In the genomic region with DNA sequence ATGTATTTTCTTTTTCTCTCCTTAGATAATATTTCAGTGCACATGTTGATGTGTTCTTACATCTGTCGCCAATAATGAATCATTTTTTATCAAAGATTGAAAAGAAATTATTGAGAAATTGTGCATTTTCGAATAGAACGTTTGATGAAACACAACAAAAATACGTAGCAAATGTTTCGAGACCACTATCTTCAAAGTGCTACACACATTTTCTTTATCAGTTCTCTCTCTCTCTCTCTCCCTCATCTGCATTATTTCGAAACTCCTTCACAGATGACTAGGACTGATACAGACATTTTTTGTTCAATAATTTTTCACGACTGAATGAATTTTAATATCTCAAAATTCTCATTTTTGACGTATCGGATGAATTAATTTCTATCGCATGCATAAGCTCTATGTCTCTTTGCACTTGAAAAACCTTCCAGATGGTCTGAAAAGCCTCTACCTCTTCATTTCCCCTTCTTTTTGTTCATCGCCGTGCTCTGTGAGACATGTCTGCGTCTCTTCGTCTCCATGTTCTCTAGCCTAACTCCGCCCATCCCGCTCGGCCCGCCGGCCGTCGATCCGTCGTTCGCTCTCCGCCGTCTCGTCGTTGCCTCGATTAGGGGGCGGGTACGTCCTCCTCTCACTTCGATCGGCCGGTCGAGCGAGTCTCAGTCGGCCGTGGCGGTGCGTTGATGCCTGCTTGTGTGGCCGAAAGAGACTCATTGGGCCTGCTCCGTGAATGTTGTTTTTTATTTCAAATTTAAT, we compare ENCODE assay signal across 5 worm cellular contexts.
A peak's percentile ranks its signal among the peaks of the same experiment; 100 is the strongest.
TF ChIP-seq lines count a peak whose summit lies in the region.

No protein-coding gene starts in this region.

TF ChIP-seq in whole organism, L1 larva, 84 proteins besides CTCF, POLR2A, EP300 and RAD21 (continues in another document):
- no peak for TF ChIP-seq efl-3 (GFP tag; optimal IDR thresholded peaks at IDR 0.05; lab: Kevin White, UChicago)
- TF ChIP-seq ztf-4 (tag; optimal IDR thresholded peaks at IDR 0.05; lab: Kevin White, UChicago), result no peak
- peak; percentile 8 for TF ChIP-seq snu-23 (GFP tag; optimal IDR thresholded peaks at IDR 0.05; lab: Kevin White, UChicago)
- no peak for TF ChIP-seq pag-3 (tag; optimal IDR thresholded peaks at IDR 0.05; lab: Kevin White, UChicago; ENCODE audit: borderline replicate concordance, insufficient read depth)
- peak; percentile 33 for TF ChIP-seq swsn-7 (tag; optimal IDR thresholded peaks at IDR 0.05; lab: Kevin White, UChicago)
- no peak for TF ChIP-seq nhr-85 (tag; lab: Kevin White, UChicago)
- TF ChIP-seq hlh-17 (GFP tag; optimal IDR thresholded peaks at IDR 0.05; lab: Kevin White, UChicago; ENCODE audit: borderline replicate concordance), result no peak
- no peak for TF ChIP-seq nhr-28 (tag; optimal IDR thresholded peaks at IDR 0.05; lab: Kevin White, UChicago)
- TF ChIP-seq nhr-76 (tag; optimal IDR thresholded peaks at IDR 0.05; lab: Kevin White, UChicago), result no peak
- TF ChIP-seq lin-13 (GFP tag; optimal IDR thresholded peaks at IDR 0.05; lab: Kevin White, UChicago), result no peak
- TF ChIP-seq ceh-8 (GFP tag; optimal IDR thresholded peaks at IDR 0.05; lab: Kevin White, UChicago), result peak; percentile 61
- no peak for TF ChIP-seq unc-130 (tag; optimal IDR thresholded peaks at IDR 0.05; lab: Kevin White, UChicago)
- TF ChIP-seq egl-13 (tag; optimal IDR thresholded peaks at IDR 0.05; lab: Kevin White, UChicago), result no peak
- no peak for TF ChIP-seq pqm-1 (tag; optimal IDR thresholded peaks at IDR 0.05; lab: Kevin White, UChicago)
- TF ChIP-seq ces-1 (GFP tag; optimal IDR thresholded peaks at IDR 0.05; lab: Kevin White, UChicago), result no peak
- TF ChIP-seq vab-15 (tag; optimal IDR thresholded peaks at IDR 0.05; lab: Kevin White, UChicago), result no peak
- TF ChIP-seq unc-98 (GFP tag; IDR thresholded peaks at IDR 0.05; lab: Robert Waterston, UW), result no peak

TF ChIP-seq in whole organism, L3 larva, 47 proteins besides CTCF, POLR2A, EP300 and RAD21:
- TF ChIP-seq pqm-1 (tag; optimal IDR thresholded peaks at IDR 0.05; lab: Kevin White, UChicago) (peak; percentile 11), nfya-1 (tag; optimal IDR thresholded peaks at IDR 0.05; lab: Kevin White, UChicago; ENCODE audit: insufficient read depth) (peak; percentile 57), nhr-77 (tag; optimal IDR thresholded peaks at IDR 0.05; lab: Kevin White, UChicago) (no peak), lin-39 (tag; optimal IDR thresholded peaks at IDR 0.05; lab: Kevin White, UChicago) (peak; percentile 92), elt-2 (tag; optimal IDR thresholded peaks at IDR 0.05; lab: Kevin White, UChicago) (peak; percentile 70), mml-1 (tag; optimal IDR thresholded peaks at IDR 0.05; lab: Kevin White, UChicago) (no peak), hmg-11 (tag; optimal IDR thresholded peaks at IDR 0.05; lab: Kevin White, UChicago) (peak; percentile 49)

TF ChIP-seq in whole organism, early embryonic, 17 proteins besides CTCF, POLR2A, EP300 and RAD21:
- TF ChIP-seq tra-4 (tag; optimal IDR thresholded peaks at IDR 0.05; lab: Kevin White, UChicago) (no peak), F13C5.2 (tag; optimal IDR thresholded peaks at IDR 0.05; lab: Kevin White, UChicago) (peak; percentile 76), B0310.2 (tag; optimal IDR thresholded peaks at IDR 0.05; lab: Kevin White, UChicago) (no peak), ceh-36 (tag; optimal IDR thresholded peaks at IDR 0.05; lab: Kevin White, UChicago) (peak; percentile 43), pes-1 (GFP tag; IDR thresholded peaks at IDR 0.05; lab: Robert Waterston, UW) (no peak), ceh-13 (GFP tag; optimal IDR thresholded peaks at IDR 0.05; lab: Kevin White, UChicago) (no peak), hmg-4 (GFP tag; optimal IDR thresholded peaks at IDR 0.05; lab: Kevin White, UChicago) (peak; percentile 84), sea-1 (GFP tag; conservative IDR thresholded peaks at IDR 0.05; lab: Robert Waterston, UW) (no peak), tbx-37 (GFP tag; conservative IDR thresholded peaks at IDR 0.05; lab: Robert Waterston, UW) (no peak), ets-7 (tag; optimal IDR thresholded peaks at IDR 0.05; lab: Kevin White, UChicago) (no peak), aly-1 (tag; optimal IDR thresholded peaks at IDR 0.05; lab: Kevin White, UChicago) (peak; percentile 41), hmbx-1 (tag; optimal IDR thresholded peaks at IDR 0.05; lab: Kevin White, UChicago) (no peak), ama-1 (optimal IDR thresholded peaks at IDR 0.05; lab: Kevin White, UChicago) (no peak), flt-1 (GFP tag; IDR thresholded peaks at IDR 0.05; lab: Robert Waterston, UW) (no peak), tbx-11 (GFP tag; IDR thresholded peaks at IDR 0.05; lab: Robert Waterston, UW) (no peak), scrt-1 (GFP tag; IDR thresholded peaks at IDR 0.05; lab: Robert Waterston, UW) (no peak), hnd-1 (tag; optimal IDR thresholded peaks at IDR 0.05; lab: Kevin White, UChicago) (no peak)

TF ChIP-seq in whole organism, midembryonic, 9 proteins besides CTCF, POLR2A, EP300 and RAD21:
- TF ChIP-seq ztf-23 (GFP tag; IDR thresholded peaks at IDR 0.05; lab: Robert Waterston, UW), result 0 out of 2 replicates have a peak, but pooled peaks have one; percentile 21
- TF ChIP-seq cog-1 (tag; optimal IDR thresholded peaks at IDR 0.05; lab: Kevin White, UChicago), result peak; percentile 64
- no peak for TF ChIP-seq klf-2 (GFP tag; conservative IDR thresholded peaks at IDR 0.05; lab: Robert Waterston, UW)
- no peak for TF ChIP-seq flt-1 (GFP tag; IDR thresholded peaks at IDR 0.05; lab: Robert Waterston, UW)
- TF ChIP-seq T22C8.4 (GFP tag; IDR thresholded peaks at IDR 0.05; lab: Robert Waterston, UW), result peak; percentile 46; the same call in 1 of the 2 replicates
- 0 out of 2 replicates have a peak, but pooled peaks have one; percentile 12 for TF ChIP-seq tab-1 (GFP tag; IDR thresholded peaks at IDR 0.05; lab: Robert Waterston, UW)
- TF ChIP-seq ztf-29 (GFP tag; IDR thresholded peaks at IDR 0.05; lab: Robert Waterston, UW), result 0 out of 2 replicates have a peak, but pooled peaks have one; percentile 54
- no peak for TF ChIP-seq med-1 (GFP tag; optimal IDR thresholded peaks at IDR 0.05; lab: Kevin White, UChicago; ENCODE audit: insufficient read depth)
- no peak for TF ChIP-seq ref-1 (GFP tag; conservative IDR thresholded peaks at IDR 0.05; lab: Robert Waterston, UW)

TF ChIP-seq in whole organism, young adult, 124 proteins besides CTCF, POLR2A, EP300 and RAD21 (continues in another document):
- TF ChIP-seq nhr-80 (tag; optimal IDR thresholded peaks at IDR 0.05; lab: Kevin White, UChicago), result peak; percentile 65
- TF ChIP-seq snpc-1.1 (tag; optimal IDR thresholded peaks at IDR 0.05; lab: Kevin White, UChicago; ENCODE audit: insufficient read depth), result no peak
- 0 out of 2 replicates have a peak, but pooled peaks have one; percentile 18 for TF ChIP-seq ceh-91 (GFP tag; IDR thresholded peaks at IDR 0.05; lab: Robert Waterston, UW)
- TF ChIP-seq lsl-1 (GFP tag; optimal IDR thresholded peaks at IDR 0.05; lab: Kevin White, UChicago), result no peak
- no peak for TF ChIP-seq bed-2 (GFP tag; IDR thresholded peaks at IDR 0.05; lab: Robert Waterston, UW)
- TF ChIP-seq F22D6.2 (tag; optimal IDR thresholded peaks at IDR 0.05; lab: Kevin White, UChicago), result no peak
- no peak for TF ChIP-seq hmg-20 (GFP tag; IDR thresholded peaks at IDR 0.05; lab: Robert Waterston, UW)
- no peak for TF ChIP-seq F57C9.4 (tag; optimal IDR thresholded peaks at IDR 0.05; lab: Kevin White, UChicago)
- peak; percentile 89 for TF ChIP-seq madf-10 (tag; optimal IDR thresholded peaks at IDR 0.05; lab: Kevin White, UChicago)
- no peak for TF ChIP-seq ekl-4 (GFP tag; IDR thresholded peaks at IDR 0.05; lab: Robert Waterston, UW)
- TF ChIP-seq F37B4.10 (GFP tag; IDR thresholded peaks at IDR 0.05; lab: Robert Waterston, UW), result no peak
- peak; percentile 67; the same call in 1 of the 2 replicates for TF ChIP-seq hmg-1.2 (GFP tag; IDR thresholded peaks at IDR 0.05; lab: Robert Waterston, UW)
- TF ChIP-seq F57A8.1 (GFP tag; optimal IDR thresholded peaks at IDR 0.05; lab: Kevin White, UChicago), result no peak
- no peak; the same call in 1 of the 2 replicates for TF ChIP-seq cebp-1 (GFP tag; IDR thresholded peaks at IDR 0.05; lab: Robert Waterston, UW)
- peak; percentile 82 for TF ChIP-seq cebp-1 (tag; optimal IDR thresholded peaks at IDR 0.05; lab: Kevin White, UChicago)
- TF ChIP-seq F52B5.7 (tag; optimal IDR thresholded peaks at IDR 0.05; lab: Kevin White, UChicago), result peak; percentile 23
- peak; percentile 31; the same call in 1 of the 2 replicates for TF ChIP-seq dox-1 (GFP tag; IDR thresholded peaks at IDR 0.05; lab: Robert Waterston, UW)
- TF ChIP-seq K12H6.12 (tag; optimal IDR thresholded peaks at IDR 0.05; lab: Kevin White, UChicago), result peak; percentile 28
- no peak for TF ChIP-seq lin-40 (tag; optimal IDR thresholded peaks at IDR 0.05; lab: Kevin White, UChicago)
- no peak for TF ChIP-seq let-607 (tag; optimal IDR thresholded peaks at IDR 0.05; lab: Kevin White, UChicago)
- TF ChIP-seq F55B11.4 (tag; optimal IDR thresholded peaks at IDR 0.05; lab: Kevin White, UChicago; ENCODE audit: borderline replicate concordance, insufficient read depth), result no peak
- TF ChIP-seq F49E8.2 (tag; optimal IDR thresholded peaks at IDR 0.05; lab: Kevin White, UChicago; ENCODE audit: insufficient read depth), result no peak
- TF ChIP-seq ztf-28 (GFP tag; IDR thresholded peaks at IDR 0.05; lab: Robert Waterston, UW), result no peak
- no peak for TF ChIP-seq lsy-27 (tag; optimal IDR thresholded peaks at IDR 0.05; lab: Kevin White, UChicago; ENCODE audit: borderline replicate concordance, insufficient read depth)
- peak; percentile 51 for TF ChIP-seq unc-62 (GFP tag; optimal IDR thresholded peaks at IDR 0.05; lab: Kevin White, UChicago)
- TF ChIP-seq Y56A3A.18 (GFP tag; IDR thresholded peaks at IDR 0.05; lab: Robert Waterston, UW), result no peak
- no peak for TF ChIP-seq B0336.3 (GFP tag; IDR thresholded peaks at IDR 0.05; lab: Robert Waterston, UW)
- TF ChIP-seq sea-2 (GFP tag; IDR thresholded peaks at IDR 0.05; lab: Robert Waterston, UW), result no peak
- TF ChIP-seq madf-6 (GFP tag; IDR thresholded peaks at IDR 0.05; lab: Robert Waterston, UW), result no peak
- no peak for TF ChIP-seq tbx-9 (tag; optimal IDR thresholded peaks at IDR 0.05; lab: Kevin White, UChicago; ENCODE audit: borderline replicate concordance)
- TF ChIP-seq nhr-27 (tag; optimal IDR thresholded peaks at IDR 0.05; lab: Kevin White, UChicago), result no peak
- 0 out of 2 replicates have a peak, but pooled peaks have one; percentile 14 for TF ChIP-seq nfyb-1 (GFP tag; IDR thresholded peaks at IDR 0.05; lab: Robert Waterston, UW)
- TF ChIP-seq ets-4 (GFP tag; optimal IDR thresholded peaks at IDR 0.05; lab: Kevin White, UChicago), result peak; percentile 2
- peak; percentile 98 for TF ChIP-seq zfh-2 (GFP tag; conservative IDR thresholded peaks at IDR 0.05; lab: Robert Waterston, UW)
- TF ChIP-seq rpc-1 (optimal IDR thresholded peaks at IDR 0.05; lab: Kevin White, UChicago), result no peak
- TF ChIP-seq rpc-1 (tag; optimal IDR thresholded peaks at IDR 0.05; lab: Kevin White, UChicago), result no peak
- peak; percentile 48 for TF ChIP-seq ceh-27 (GFP tag; optimal IDR thresholded peaks at IDR 0.05; lab: Kevin White, UChicago)
